Worm (Caenorhabditis elegans): Measurements from ENCODE around the gene pelo-1.

DNA sequence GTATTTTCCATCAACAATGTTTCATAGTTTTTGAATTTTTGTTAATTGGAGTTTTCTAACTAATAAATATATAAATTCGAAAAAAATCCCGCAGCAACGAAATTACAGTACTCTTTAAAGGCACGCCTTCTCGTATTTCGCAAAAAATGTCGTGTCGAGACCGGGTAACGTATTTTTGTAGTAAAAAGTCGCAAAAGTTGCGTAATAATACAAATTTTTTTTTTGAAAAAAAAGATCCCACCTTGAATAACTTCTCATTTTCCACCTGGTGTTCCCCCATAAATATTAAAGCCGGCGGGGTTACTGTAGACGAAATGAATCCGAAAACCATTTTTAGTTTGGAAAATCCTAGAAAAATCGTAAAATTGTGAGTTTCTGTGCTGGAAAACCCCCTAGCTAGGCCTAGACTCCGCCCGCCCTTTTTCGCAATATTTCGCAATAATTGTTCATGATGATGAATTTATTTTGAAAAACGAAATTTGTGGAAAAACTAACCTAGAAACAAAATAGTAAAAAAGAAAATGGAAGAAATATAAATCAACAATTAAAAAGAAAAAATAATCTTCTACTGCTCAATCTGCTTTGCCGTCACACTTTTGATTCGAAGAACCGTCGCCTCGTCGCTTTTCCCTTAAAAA, 38.3 kb upstream of the pelo-1 start, which contains the start of gene F43C1.7:
- TF ChIP-seq ceh-82 (tag; optimal IDR thresholded peaks at IDR 0.05) (no peak), ztf-4 (tag; optimal IDR thresholded peaks at IDR 0.05) (no peak), egl-27 (tag; optimal IDR thresholded peaks at IDR 0.05) (no peak), elt-3 (tag; optimal IDR thresholded peaks at IDR 0.05) (no peak)

Measured in whole organism, L2 larva.